Fruit fly (Drosophila melanogaster): ENCODE measurements around the gene CG9109.

CG9109 gene

DNA sequence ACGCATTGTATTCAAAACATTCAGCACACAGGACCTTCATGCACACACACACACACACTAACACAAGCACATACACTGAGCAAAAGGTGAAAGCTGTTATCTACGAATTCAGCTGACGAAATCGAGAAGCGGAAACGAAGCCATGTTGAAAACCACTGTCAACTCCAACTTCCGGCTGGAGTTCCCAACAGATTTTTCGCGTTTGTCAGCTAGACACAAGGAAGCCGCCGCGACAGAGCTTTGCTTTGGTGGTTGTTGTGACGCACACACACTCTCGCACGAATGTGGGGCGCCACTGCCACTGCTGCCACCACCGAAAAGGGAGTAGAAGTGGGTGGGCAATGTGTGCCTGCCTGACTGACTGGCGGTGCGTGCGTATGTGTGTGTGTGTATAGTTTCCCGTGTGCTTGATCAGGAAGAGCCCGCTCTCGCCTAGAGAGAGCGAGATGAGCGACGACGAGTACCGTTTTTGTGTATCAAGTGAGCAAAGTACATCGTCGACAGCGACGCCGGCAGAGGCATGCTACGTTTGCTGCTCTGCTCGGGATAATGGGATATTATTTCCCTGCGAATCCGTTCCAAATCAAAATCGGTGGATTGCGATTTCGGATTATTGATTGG, 36.5 kb downstream of the CG9109 start:
- TF ChIP-seq CG1620 (GFP tag; optimal IDR thresholded peaks at IDR 0.05) (no peak), Crg-1 (GFP tag; optimal IDR thresholded peaks at IDR 0.05) (no peak), Clk (GFP tag; optimal IDR thresholded peaks at IDR 0.05) (no peak)

DNA sequence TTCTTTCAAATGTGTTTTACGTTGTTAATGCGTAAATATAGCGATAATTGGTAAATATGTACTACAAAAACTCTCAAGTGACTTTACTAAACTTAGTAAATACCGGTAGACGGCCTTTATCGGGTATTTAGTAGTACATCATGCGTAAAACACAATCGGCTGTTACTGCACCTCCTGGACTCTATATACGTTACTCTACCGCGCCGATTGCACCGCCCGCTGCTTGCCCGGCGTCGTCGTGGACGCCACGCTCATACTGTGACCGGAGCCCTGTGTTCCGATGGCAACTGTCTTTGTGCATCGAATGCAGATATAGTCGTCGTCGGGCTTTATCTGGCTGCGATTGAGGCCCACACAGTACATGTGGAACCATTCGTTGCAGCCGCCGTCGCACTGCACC, 43.8 kb downstream of the CG9109 start:
- no peak for TF ChIP-seq bab1 (GFP tag; optimal IDR thresholded peaks at IDR 0.05)
- TF ChIP-seq Hr96 (GFP tag; optimal IDR thresholded peaks at IDR 0.05), result no peak
- no peak for TF ChIP-seq CG5204 (GFP tag; optimal IDR thresholded peaks at IDR 0.05)
- no peak for TF ChIP-seq Clk (GFP tag; optimal IDR thresholded peaks at IDR 0.05)
- TF ChIP-seq cic (GFP tag; optimal IDR thresholded peaks at IDR 0.05), result peak; percentile 35
- TF ChIP-seq tj (GFP tag; optimal IDR thresholded peaks at IDR 0.05), result no peak
- TF ChIP-seq cnc (optimal IDR thresholded peaks at IDR 0.05), result no peak

DNA sequence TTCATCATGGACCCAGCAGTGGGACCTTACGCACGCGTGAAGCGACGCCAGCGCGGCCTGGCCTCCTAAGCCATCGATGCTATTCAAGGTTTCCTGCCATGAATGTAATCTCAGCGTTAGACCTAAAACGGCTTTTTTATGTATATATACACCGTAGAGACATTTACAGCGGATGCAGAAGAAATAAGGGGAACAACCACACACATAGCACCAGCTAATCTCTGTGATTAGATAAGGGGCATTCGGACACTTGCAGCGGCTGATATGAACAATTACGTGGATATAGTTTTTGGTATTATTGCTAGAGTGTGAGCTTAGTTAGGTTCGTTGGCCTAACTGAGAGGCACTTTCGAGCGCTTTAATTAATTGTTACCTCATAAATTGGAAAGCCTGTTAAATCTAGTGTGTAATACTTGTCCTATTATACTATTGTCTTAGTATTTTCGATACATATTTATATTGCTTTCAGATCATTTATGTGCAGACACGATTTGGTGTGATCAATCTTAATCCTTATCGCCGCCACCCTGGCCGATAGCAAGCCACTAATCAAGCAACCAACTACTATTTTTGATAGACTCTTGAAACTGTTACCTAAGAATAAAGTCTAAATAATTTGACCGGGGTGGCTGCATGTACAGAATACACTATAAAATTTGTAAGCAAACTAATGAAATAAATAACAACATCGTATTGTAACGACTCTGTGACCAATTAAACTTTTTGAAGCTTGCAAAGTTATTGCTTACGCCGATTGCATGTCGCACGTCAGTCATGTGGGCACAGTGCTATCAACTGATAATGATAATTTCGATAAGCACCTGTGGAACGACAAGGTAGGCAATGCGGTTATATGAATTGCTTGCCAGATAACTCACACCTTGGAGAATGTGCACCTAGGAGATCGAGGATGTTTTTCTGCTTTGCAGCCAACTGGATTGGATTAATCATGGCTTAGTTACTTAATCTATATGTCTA, 45.8 kb downstream of the CG9109 start:
- TF ChIP-seq Mnt (GFP tag; optimal IDR thresholded peaks at IDR 0.05) (no peak), CG5204 (GFP tag; optimal IDR thresholded peaks at IDR 0.05) (no peak), cnc (optimal IDR thresholded peaks at IDR 0.05) (no peak), CG11617 (GFP tag; optimal IDR thresholded peaks at IDR 0.05) (no peak), tj (GFP tag; optimal IDR thresholded peaks at IDR 0.05) (no peak), CG7045 (GFP tag; optimal IDR thresholded peaks at IDR 0.05) (no peak), toe (GFP tag; optimal IDR thresholded peaks at IDR 0.05) (no peak), CG12768 (GFP tag; optimal IDR thresholded peaks at IDR 0.05) (no peak), Clk (GFP tag; optimal IDR thresholded peaks at IDR 0.05) (no peak)

DNA sequence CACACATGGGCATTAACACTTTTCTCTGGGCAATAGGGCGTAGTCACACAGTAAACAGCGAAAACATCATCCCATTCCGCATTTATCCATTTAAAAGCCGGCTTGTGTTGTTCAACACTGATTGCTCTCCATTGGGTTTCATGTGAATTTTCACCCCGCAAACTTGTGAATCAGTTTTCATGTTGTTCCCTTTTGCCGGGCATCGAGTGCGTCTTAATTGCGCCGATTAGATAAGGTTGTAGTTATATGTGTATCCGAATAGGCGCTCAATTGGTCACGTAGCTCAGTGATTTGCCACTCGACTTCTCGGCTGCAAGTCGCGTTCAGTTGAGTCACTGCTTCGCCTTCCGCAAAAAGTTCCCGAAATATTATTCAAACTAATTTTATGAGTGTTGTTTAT, 47.3 kb downstream of the CG9109 start:
- TF ChIP-seq CG5204 (GFP tag; optimal IDR thresholded peaks at IDR 0.05) (no peak), CG12768 (GFP tag; optimal IDR thresholded peaks at IDR 0.05) (peak; percentile 18), cic (GFP tag; optimal IDR thresholded peaks at IDR 0.05) (peak; percentile 86), CG14711 (tag; optimal IDR thresholded peaks at IDR 0.05) (no peak), Crg-1 (GFP tag; optimal IDR thresholded peaks at IDR 0.05) (no peak), cnc (optimal IDR thresholded peaks at IDR 0.05) (no peak), pad (GFP tag; optimal IDR thresholded peaks at IDR 0.05) (no peak), Hr96 (GFP tag; optimal IDR thresholded peaks at IDR 0.05) (no peak), bab1 (GFP tag; optimal IDR thresholded peaks at IDR 0.05) (peak; percentile 25), CG1620 (GFP tag; optimal IDR thresholded peaks at IDR 0.05) (no peak), tj (GFP tag; optimal IDR thresholded peaks at IDR 0.05) (no peak), CG7045 (GFP tag; optimal IDR thresholded peaks at IDR 0.05) (no peak), ovo (GFP tag; optimal IDR thresholded peaks at IDR 0.05) (no peak), CG11617 (GFP tag; optimal IDR thresholded peaks at IDR 0.05) (no peak), toe (GFP tag; optimal IDR thresholded peaks at IDR 0.05) (no peak), kay (GFP tag; ENCODE audit: borderline replicate concordance) (no peak), Mnt (GFP tag; optimal IDR thresholded peaks at IDR 0.05) (no peak), Clk (GFP tag; optimal IDR thresholded peaks at IDR 0.05) (no peak), CG33017 (tag; optimal IDR thresholded peaks at IDR 0.05) (no peak)

DNA sequence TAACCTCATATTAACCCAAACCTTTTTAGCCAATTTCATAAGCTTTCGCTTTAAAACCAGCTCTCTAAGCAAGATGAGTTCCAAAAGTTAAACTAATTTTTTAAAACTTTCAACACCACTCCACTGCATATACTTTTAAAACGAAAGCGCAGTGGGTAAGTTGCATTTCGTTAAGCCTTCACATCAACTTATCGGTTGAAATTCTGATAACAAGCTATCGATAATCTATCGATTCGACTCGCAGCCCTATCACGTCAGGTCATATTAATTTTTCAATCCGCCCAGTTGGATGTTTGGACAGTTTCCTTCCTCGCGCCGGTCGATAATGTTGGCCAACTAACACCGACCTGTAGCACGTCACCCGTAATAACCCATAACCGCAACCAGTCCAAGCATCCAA, 48.1 kb downstream of the CG9109 start, which contains the start of gene ifc:
ifc (plus strand) TSS at position 255 of the 400 bp plus-strand sequence.
- TF ChIP-seq bab1 (GFP tag; optimal IDR thresholded peaks at IDR 0.05), result peak; percentile 61
- TF ChIP-seq tj (GFP tag; optimal IDR thresholded peaks at IDR 0.05), result peak; percentile 20
- no peak for TF ChIP-seq CG7045 (GFP tag; optimal IDR thresholded peaks at IDR 0.05)
- peak; percentile 36 for TF ChIP-seq Hr96 (GFP tag; optimal IDR thresholded peaks at IDR 0.05)
- TF ChIP-seq Crg-1 (GFP tag; optimal IDR thresholded peaks at IDR 0.05), result no peak
- no peak for TF ChIP-seq ovo (GFP tag; optimal IDR thresholded peaks at IDR 0.05)
- no peak for TF ChIP-seq pad (GFP tag; optimal IDR thresholded peaks at IDR 0.05)
- TF ChIP-seq CG11617 (GFP tag; optimal IDR thresholded peaks at IDR 0.05), result peak; percentile 26
- TF ChIP-seq CG12768 (GFP tag; optimal IDR thresholded peaks at IDR 0.05), result peak; percentile 3
- TF ChIP-seq CG1620 (GFP tag; optimal IDR thresholded peaks at IDR 0.05), result peak; percentile 57
- peak; percentile 45 for TF ChIP-seq Mnt (GFP tag; optimal IDR thresholded peaks at IDR 0.05)
- TF ChIP-seq CG7101 (tag; optimal IDR thresholded peaks at IDR 0.05), result peak; percentile 50
- TF ChIP-seq CG14711 (tag; optimal IDR thresholded peaks at IDR 0.05), result peak; percentile 24
- TF ChIP-seq kay (GFP tag; ENCODE audit: borderline replicate concordance), result no peak
- no peak for TF ChIP-seq cnc (optimal IDR thresholded peaks at IDR 0.05)
- no peak for TF ChIP-seq CG5204 (GFP tag; optimal IDR thresholded peaks at IDR 0.05)
- peak; percentile 17 for TF ChIP-seq cic (GFP tag; optimal IDR thresholded peaks at IDR 0.05)
- no peak for TF ChIP-seq toe (GFP tag; optimal IDR thresholded peaks at IDR 0.05)
- peak; percentile 35 for TF ChIP-seq Clk (GFP tag; optimal IDR thresholded peaks at IDR 0.05)
- no peak for TF ChIP-seq CG33017 (tag; optimal IDR thresholded peaks at IDR 0.05)

DNA sequence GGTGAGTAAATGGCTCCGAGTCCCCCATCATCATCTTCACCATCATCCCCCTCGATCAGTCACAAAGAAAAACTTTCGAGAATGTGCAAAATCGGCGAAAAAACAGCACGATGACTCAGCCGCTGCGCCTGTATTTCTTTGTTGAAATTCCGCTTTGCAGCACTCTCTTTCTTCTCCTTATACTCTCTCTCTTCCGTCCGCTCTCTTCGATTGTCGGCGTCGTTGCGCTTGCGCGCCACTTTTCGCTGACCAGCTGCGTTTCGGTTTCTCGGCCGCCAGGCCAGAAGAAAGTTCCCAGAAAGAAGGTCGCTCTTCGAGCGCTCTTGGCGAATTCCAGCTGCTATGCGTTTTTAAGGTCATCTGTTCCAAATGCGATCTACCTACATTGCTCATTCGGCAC, 51.0 kb downstream of the CG9109 start:
- TF ChIP-seq toe (GFP tag; optimal IDR thresholded peaks at IDR 0.05) (no peak), tj (GFP tag; optimal IDR thresholded peaks at IDR 0.05) (peak; percentile 87)

All from whole organism, adult.